Worm (Caenorhabditis elegans) whole organism, mixed stage, embryonic: Measurements from ENCODE around the gene rpn-6.2.

Experiments used
- M03D4.4 ChIP-seq: sonication (generic microtip); optimal IDR thresholded peaks from 2 replicates; lab custom pipeline; 2017; ENCODE audit warnings: mild to moderate bottlenecking, missing genetic modification characterization, missing compliant biosample characterization
- blmp-1 ChIP-seq: fragments of 150-350 bp; optimal IDR thresholded peaks from 2 replicates; lab custom pipeline; 2014; ENCODE audit warnings: missing biosample characterization, missing genetic modification characterization
- ceh-39 ChIP-seq: fragments of 150-350 bp; optimal IDR thresholded peaks from 2 replicates; lab custom pipeline; 2014; ENCODE audit warnings: missing biosample characterization, missing genetic modification characterization
- ceh-43 ChIP-seq: fragments of 200-800 bp; sonication (Bioruptor generic); optimal IDR thresholded peaks from 2 replicates; lab custom pipeline; 2018; ENCODE audit warnings: mild to moderate bottlenecking, missing genetic modification characterization, moderate library complexity, missing compliant biosample characterization
- ceh-83 ChIP-seq: fragments of 200-800 bp; sonication (Bioruptor generic); optimal IDR thresholded peaks from 2 replicates; lab custom pipeline; 2018; ENCODE audit warnings: mild to moderate bottlenecking, missing genetic modification characterization, missing compliant biosample characterization
- ces-1 ChIP-seq: fragments of 150-350 bp; optimal IDR thresholded peaks from 2 replicates; lab custom pipeline; 2014; ENCODE audit warnings: missing biosample characterization, missing genetic modification reagents, missing genetic modification characterization
- cnd-1 ChIP-seq: fragments of 200-800 bp; sonication (Bioruptor generic); optimal IDR thresholded peaks from 2 replicates; lab custom pipeline; 2018; ENCODE audit warnings: mild to moderate bottlenecking, missing genetic modification characterization, missing compliant biosample characterization
- drap-1 ChIP-seq: fragments of 200-800 bp; sonication (Bioruptor generic); optimal IDR thresholded peaks from 3 replicates; lab custom pipeline; 2018; ENCODE audit warnings: mild to moderate bottlenecking, missing genetic modification characterization, missing compliant biosample characterization
- elt-1 ChIP-seq: sonication (generic microtip); optimal IDR thresholded peaks from 2 replicates; lab custom pipeline; 2017; ENCODE audit warnings: missing genetic modification characterization, mild to moderate bottlenecking, missing compliant biosample characterization, antibody characterized with exemption, moderate library complexity, borderline replicate concordance; ENCODE audit not compliant: insufficient read depth
- flh-1 ChIP-seq: fragments of 200-800 bp; sonication (Bioruptor generic); optimal IDR thresholded peaks from 2 replicates; lab custom pipeline; 2018; ENCODE audit warnings: mild to moderate bottlenecking, missing genetic modification characterization, moderate library complexity, missing compliant biosample characterization
- ham-2 ChIP-seq: fragments of 200-800 bp; sonication (Bioruptor generic); optimal IDR thresholded peaks from 2 replicates; lab custom pipeline; 2018; ENCODE audit warnings: mild to moderate bottlenecking, missing genetic modification characterization, missing compliant biosample characterization
- hlh-1 ChIP-seq: fragments of 150-350 bp; optimal IDR thresholded peaks from 2 replicates; lab custom pipeline; 2014; ENCODE audit warnings: missing biosample characterization, missing genetic modification reagents, missing genetic modification characterization
- lin-13 ChIP-seq: fragments of 150-350 bp; optimal IDR thresholded peaks from 2 replicates; lab custom pipeline; 2014; ENCODE audit warnings: missing biosample characterization, missing genetic modification characterization
- lin-32 ChIP-seq: fragments of 200-800 bp; sonication (Bioruptor generic); optimal IDR thresholded peaks from 2 replicates; lab custom pipeline; 2018; ENCODE audit warnings: mild to moderate bottlenecking, missing genetic modification characterization, missing compliant biosample characterization
- lsy-2 ChIP-seq: fragments of 150-350 bp; optimal IDR thresholded peaks from 2 replicates; lab custom pipeline; 2014; ENCODE audit warnings: missing biosample characterization, missing genetic modification characterization
- mab-5 ChIP-seq: fragments of 150-350 bp; optimal IDR thresholded peaks from 2 replicates; lab custom pipeline; 2014; ENCODE audit warnings: missing biosample characterization, missing genetic modification characterization
- mep-1 ChIP-seq: fragments of 150-350 bp; optimal IDR thresholded peaks from 2 replicates; lab custom pipeline; 2017; ENCODE audit warnings: missing biosample characterization, missing genetic modification reagents, missing genetic modification characterization, inconsistent platforms
- mls-2 ChIP-seq: sonication (generic microtip); optimal IDR thresholded peaks from 2 replicates; lab custom pipeline; 2016; ENCODE audit warnings: mild to moderate bottlenecking, missing genetic modification characterization, moderate library complexity, missing compliant biosample characterization
- nhr-12 ChIP-seq: fragments of 150-350 bp; optimal IDR thresholded peaks from 2 replicates; lab custom pipeline; 2014; ENCODE audit warnings: missing biosample characterization, missing genetic modification characterization
- nhr-2 ChIP-seq: fragments of 150-350 bp; optimal IDR thresholded peaks from 2 replicates; lab custom pipeline; 2014; ENCODE audit warnings: missing biosample characterization, missing genetic modification characterization
- nhr-237 ChIP-seq: fragments of 150-350 bp; optimal IDR thresholded peaks from 2 replicates; lab custom pipeline; 2014; ENCODE audit warnings: missing biosample characterization, missing genetic modification characterization
- nhr-76 ChIP-seq: sonication (generic microtip); optimal IDR thresholded peaks from 2 replicates; lab custom pipeline; 2017; ENCODE audit warnings: missing biosample characterization, missing genetic modification characterization
- pha-4 ChIP-seq: fragments of 150-350 bp; optimal IDR thresholded peaks from 2 replicates; lab custom pipeline; 2018; ENCODE audit warnings: missing biosample characterization, missing genetic modification reagents, missing genetic modification characterization
- snpc-4 ChIP-seq: fragments of 150-350 bp; optimal IDR thresholded peaks from 2 replicates; lab custom pipeline; 2014; ENCODE audit warnings: missing biosample characterization, missing genetic modification characterization
- sptf-1 ChIP-seq: sonication (generic microtip); optimal IDR thresholded peaks from 2 replicates; lab custom pipeline; 2017; ENCODE audit warnings: mild to moderate bottlenecking, missing genetic modification characterization, moderate library complexity, missing compliant biosample characterization
- tbx-8 ChIP-seq: fragments of 200-800 bp; sonication (Bioruptor generic); optimal IDR thresholded peaks from 2 replicates; lab custom pipeline; 2018; ENCODE audit warnings: mild to moderate bottlenecking, missing genetic modification characterization, moderate library complexity, missing compliant biosample characterization
- unc-120 ChIP-seq: sonication (generic microtip); optimal IDR thresholded peaks from 2 replicates; lab custom pipeline; 2017; ENCODE audit warnings: missing genetic modification characterization, missing compliant biosample characterization; ENCODE audit not compliant: poor library complexity, severe bottlenecking
- unc-39 ChIP-seq: fragments of 150-350 bp; optimal IDR thresholded peaks from 2 replicates; lab custom pipeline; 2014; ENCODE audit warnings: missing biosample characterization, missing genetic modification characterization
- unc-62 ChIP-seq: fragments of 150-350 bp; optimal IDR thresholded peaks from 2 replicates; lab custom pipeline; 2014; ENCODE audit warnings: missing biosample characterization, missing genetic modification reagents, missing genetic modification characterization
- zip-8 ChIP-seq: fragments of 150-350 bp; optimal IDR thresholded peaks from 2 replicates; lab custom pipeline; 2014; ENCODE audit warnings: missing biosample characterization, missing genetic modification characterization
- ztf-11 ChIP-seq: fragments of 150-350 bp; optimal IDR thresholded peaks from 2 replicates; lab custom pipeline; 2014; ENCODE audit warnings: missing biosample characterization, missing genetic modification characterization

The rpn-6.2 gene

ce11 chrIII:8984960-8985359, 16.8 kb downstream of the rpn-6.2 start:
- TF ChIP-seq nhr-237 (tag; lab: Kevin White, UChicago) (peak; percentile 6), nhr-12 (no peak), ceh-43 (GFP tag; lab: Kevin White, UChicago) (no peak), nhr-76 (tag; lab: Kevin White, UChicago) (no peak), snpc-4 (tag; lab: Kevin White, UChicago) (no peak), lin-32 (GFP tag; lab: Kevin White, UChicago) (peak; percentile 27), unc-120 (tag; lab: Kevin White, UChicago) (peak; percentile 56), mls-2 (peak; percentile 9), ceh-83 (GFP tag; lab: Kevin White, UChicago) (no peak), mep-1 (tag; lab: Kevin White, UChicago) (peak; percentile 1), unc-62 (GFP tag; lab: Kevin White, UChicago) (peak; percentile 79), ces-1 (peak; percentile 86), unc-39 (tag; lab: Kevin White, UChicago) (no peak), hlh-1 (tag; lab: Kevin White, UChicago) (peak; percentile 93)

- TF ChIP-seq ceh-39 (tag; lab: Kevin White, UChicago), result no peak
- TF ChIP-seq ceh-83 (GFP tag; lab: Kevin White, UChicago), result no peak
- no peak for TF ChIP-seq nhr-237 (tag; lab: Kevin White, UChicago)
- no peak for TF ChIP-seq pha-4 (tag; lab: Kevin White, UChicago)
- TF ChIP-seq nhr-2 (tag; lab: Kevin White, UChicago), result no peak
These were observed 17.4 kb downstream of the rpn-6.2 start for ce11 chrIII:8984412-8984811.

ce11 chrIII:8983811-8984210, 18.0 kb downstream of the rpn-6.2 start:
- TF ChIP-seq ces-1, result no peak
- TF ChIP-seq unc-62 (GFP tag; lab: Kevin White, UChicago), result no peak
- no peak for TF ChIP-seq tbx-8 (GFP tag; lab: Kevin White, UChicago)
- TF ChIP-seq unc-120 (tag; lab: Kevin White, UChicago), result no peak
- TF ChIP-seq nhr-237 (tag; lab: Kevin White, UChicago), result no peak
- no peak for TF ChIP-seq blmp-1 (tag; lab: Kevin White, UChicago)
- no peak for TF ChIP-seq pha-4 (tag; lab: Kevin White, UChicago)
- no peak for TF ChIP-seq unc-39 (tag; lab: Kevin White, UChicago)
- no peak for TF ChIP-seq lin-13
- no peak for TF ChIP-seq ham-2 (GFP tag; lab: Kevin White, UChicago)
- TF ChIP-seq drap-1, result no peak
- TF ChIP-seq lin-32 (GFP tag; lab: Kevin White, UChicago), result no peak
- TF ChIP-seq elt-1 (tag; lab: Kevin White, UChicago), result no peak
- no peak for TF ChIP-seq sptf-1

ce11 chrIII:8983135-8983534, 18.7 kb downstream of the rpn-6.2 start:
- TF ChIP-seq cnd-1 (tag; lab: Kevin White, UChicago) (no peak), sptf-1 (no peak), nhr-237 (tag; lab: Kevin White, UChicago) (no peak), M03D4.4 (tag; lab: Kevin White, UChicago) (no peak), lin-13 (no peak), mab-5 (no peak), ham-2 (GFP tag; lab: Kevin White, UChicago) (no peak), ztf-11 (no peak), ceh-83 (GFP tag; lab: Kevin White, UChicago) (no peak), flh-1 (GFP tag; lab: Kevin White, UChicago) (no peak), nhr-2 (tag; lab: Kevin White, UChicago) (no peak), zip-8 (tag; lab: Kevin White, UChicago) (no peak), mls-2 (no peak), lin-32 (GFP tag; lab: Kevin White, UChicago) (no peak), tbx-8 (GFP tag; lab: Kevin White, UChicago) (no peak)

- TF ChIP-seq ces-1 (peak; percentile 97), lsy-2 (peak; percentile 29), unc-39 (tag; lab: Kevin White, UChicago) (no peak), drap-1 (no peak)
These were observed 19.8 kb downstream of the rpn-6.2 start, which contains the start of gene pde-2 for ce11 chrIII:8981847-8982479. pde-2 (minus strand) TSS chrIII:8981897.
